Worm (Caenorhabditis elegans) whole organism, midembryonic: ENCODE measurements around the gene pqn-36.

Experiments used
- T22C8.4 ChIP-seq: fragments of 200-800 bp; sonication (Bioruptor generic); IDR thresholded peaks from 2 replicates; pipeline ENCODE4 v1.3.6; 2022; ENCODE audit warnings: missing genetic modification characterization, missing compliant biosample characterization
- flt-1 ChIP-seq: fragments of 200-800 bp; sonication (Bioruptor generic); IDR thresholded peaks from 2 replicates; pipeline ENCODE4 v1.3.6; 2022; ENCODE audit warnings: missing genetic modification characterization, missing compliant biosample characterization
- klf-2 ChIP-seq: fragments of 200-800 bp; sonication (Bioruptor generic); conservative IDR thresholded peaks from 2 replicates; pipeline ENCODE4 v1.3.6; 2022; ENCODE audit warnings: missing genetic modification reagents, missing genetic modification characterization, missing compliant biosample characterization
- med-1 ChIP-seq: sonication (generic microtip); optimal IDR thresholded peaks from 2 replicates; lab custom pipeline; 2017; ENCODE audit warnings: missing genetic modification characterization, mild to moderate bottlenecking, missing compliant biosample characterization, antibody characterized with exemption, missing genetic modification reagents; ENCODE audit not compliant: insufficient read depth
- ref-1 ChIP-seq: fragments of 200-800 bp; sonication (Bioruptor generic); conservative IDR thresholded peaks from 2 replicates; pipeline ENCODE4 v1.3.6; 2022; ENCODE audit warnings: missing genetic modification reagents, missing genetic modification characterization, missing compliant biosample characterization
- tab-1 ChIP-seq: fragments of 200-800 bp; sonication (Bioruptor generic); IDR thresholded peaks from 2 replicates; pipeline ENCODE4 v1.3.6; 2022; ENCODE audit warnings: missing genetic modification characterization, missing compliant biosample characterization
- ztf-23 ChIP-seq: fragments of 200-800 bp; sonication (Bioruptor generic); IDR thresholded peaks from 2 replicates; pipeline ENCODE4 v1.3.6; 2022; ENCODE audit warnings: missing genetic modification reagents, missing genetic modification characterization, missing compliant biosample characterization
- ztf-29 ChIP-seq: fragments of 200-800 bp; sonication (Bioruptor generic); IDR thresholded peaks from 2 replicates; pipeline ENCODE4 v1.3.6; 2022; ENCODE audit warnings: missing genetic modification reagents, missing genetic modification characterization, missing compliant biosample characterization

ce11 chrX:15382914-15383313 lies 32.4 kb downstream of the pqn-36 start:
- no peak for TF ChIP-seq ztf-23 (GFP tag; lab: Robert Waterston, UW)
- no peak for TF ChIP-seq ref-1 (GFP tag; lab: Robert Waterston, UW)
- TF ChIP-seq flt-1 (GFP tag; lab: Robert Waterston, UW) = no peak
- TF ChIP-seq T22C8.4 (GFP tag; lab: Robert Waterston, UW) = no peak
- TF ChIP-seq ztf-29 = no peak
- TF ChIP-seq tab-1 = no peak
- TF ChIP-seq med-1 (GFP tag; lab: Kevin White, UChicago) = no peak
- TF ChIP-seq klf-2 (GFP tag; lab: Robert Waterston, UW) = no peak
